Worm (Caenorhabditis elegans) whole organism, mixed stage, embryonic: ENCODE results near the gene F19C6.3.

ENCODE experiments used
- M03D4.4 ChIP-seq: sonication (generic microtip); optimal IDR thresholded peaks from 2 replicates; lab custom pipeline; 2017; ENCODE audit warnings: mild to moderate bottlenecking, missing genetic modification characterization, missing compliant biosample characterization
- bed-3 ChIP-seq: fragments of 200-800 bp; sonication (Bioruptor generic); optimal IDR thresholded peaks from 3 replicates; lab custom pipeline; 2018; ENCODE audit warnings: mild to moderate bottlenecking, missing genetic modification characterization, moderate library complexity, missing compliant biosample characterization
- blmp-1 ChIP-seq: fragments of 150-350 bp; optimal IDR thresholded peaks from 2 replicates; lab custom pipeline; 2014; ENCODE audit warnings: missing biosample characterization, missing genetic modification characterization
- ceh-39 ChIP-seq: fragments of 150-350 bp; optimal IDR thresholded peaks from 2 replicates; lab custom pipeline; 2014; ENCODE audit warnings: missing biosample characterization, missing genetic modification characterization
- ceh-43 ChIP-seq: fragments of 200-800 bp; sonication (Bioruptor generic); optimal IDR thresholded peaks from 2 replicates; lab custom pipeline; 2018; ENCODE audit warnings: mild to moderate bottlenecking, missing genetic modification characterization, moderate library complexity, missing compliant biosample characterization
- ceh-83 ChIP-seq: fragments of 200-800 bp; sonication (Bioruptor generic); optimal IDR thresholded peaks from 2 replicates; lab custom pipeline; 2018; ENCODE audit warnings: mild to moderate bottlenecking, missing genetic modification characterization, missing compliant biosample characterization
- ces-1 ChIP-seq: fragments of 150-350 bp; optimal IDR thresholded peaks from 2 replicates; lab custom pipeline; 2014; ENCODE audit warnings: missing biosample characterization, missing genetic modification reagents, missing genetic modification characterization
- drap-1 ChIP-seq: fragments of 200-800 bp; sonication (Bioruptor generic); optimal IDR thresholded peaks from 3 replicates; lab custom pipeline; 2018; ENCODE audit warnings: mild to moderate bottlenecking, missing genetic modification characterization, missing compliant biosample characterization
- elt-1 ChIP-seq: sonication (generic microtip); optimal IDR thresholded peaks from 2 replicates; lab custom pipeline; 2017; ENCODE audit warnings: missing genetic modification characterization, mild to moderate bottlenecking, missing compliant biosample characterization, antibody characterized with exemption, moderate library complexity, borderline replicate concordance; ENCODE audit not compliant: insufficient read depth
- elt-3 ChIP-seq: fragments of 150-350 bp; optimal IDR thresholded peaks from 2 replicates; lab custom pipeline; 2014; ENCODE audit warnings: missing biosample characterization, missing genetic modification characterization
- flh-1 ChIP-seq: fragments of 200-800 bp; sonication (Bioruptor generic); optimal IDR thresholded peaks from 2 replicates; lab custom pipeline; 2018; ENCODE audit warnings: mild to moderate bottlenecking, missing genetic modification characterization, moderate library complexity, missing compliant biosample characterization
- ham-2 ChIP-seq: fragments of 200-800 bp; sonication (Bioruptor generic); optimal IDR thresholded peaks from 2 replicates; lab custom pipeline; 2018; ENCODE audit warnings: mild to moderate bottlenecking, missing genetic modification characterization, missing compliant biosample characterization
- hlh-1 ChIP-seq: fragments of 150-350 bp; optimal IDR thresholded peaks from 2 replicates; lab custom pipeline; 2014; ENCODE audit warnings: missing biosample characterization, missing genetic modification reagents, missing genetic modification characterization
- lin-13 ChIP-seq: fragments of 150-350 bp; optimal IDR thresholded peaks from 2 replicates; lab custom pipeline; 2014; ENCODE audit warnings: missing biosample characterization, missing genetic modification characterization
- lin-32 ChIP-seq: fragments of 200-800 bp; sonication (Bioruptor generic); optimal IDR thresholded peaks from 2 replicates; lab custom pipeline; 2018; ENCODE audit warnings: mild to moderate bottlenecking, missing genetic modification characterization, missing compliant biosample characterization
- lsy-2 ChIP-seq: fragments of 150-350 bp; optimal IDR thresholded peaks from 2 replicates; lab custom pipeline; 2014; ENCODE audit warnings: missing biosample characterization, missing genetic modification characterization
- mab-5 ChIP-seq: fragments of 150-350 bp; optimal IDR thresholded peaks from 2 replicates; lab custom pipeline; 2014; ENCODE audit warnings: missing biosample characterization, missing genetic modification characterization
- mep-1 ChIP-seq: fragments of 150-350 bp; optimal IDR thresholded peaks from 2 replicates; lab custom pipeline; 2017; ENCODE audit warnings: missing biosample characterization, missing genetic modification reagents, missing genetic modification characterization, inconsistent platforms
- mls-2 ChIP-seq: sonication (generic microtip); optimal IDR thresholded peaks from 2 replicates; lab custom pipeline; 2016; ENCODE audit warnings: mild to moderate bottlenecking, missing genetic modification characterization, moderate library complexity, missing compliant biosample characterization
- nhr-12 ChIP-seq: fragments of 150-350 bp; optimal IDR thresholded peaks from 2 replicates; lab custom pipeline; 2014; ENCODE audit warnings: missing biosample characterization, missing genetic modification characterization
- nhr-2 ChIP-seq: fragments of 150-350 bp; optimal IDR thresholded peaks from 2 replicates; lab custom pipeline; 2014; ENCODE audit warnings: missing biosample characterization, missing genetic modification characterization
- nhr-237 ChIP-seq: fragments of 150-350 bp; optimal IDR thresholded peaks from 2 replicates; lab custom pipeline; 2014; ENCODE audit warnings: missing biosample characterization, missing genetic modification characterization
- nhr-28 ChIP-seq: fragments of 150-350 bp; optimal IDR thresholded peaks from 2 replicates; lab custom pipeline; 2014; ENCODE audit warnings: missing biosample characterization, missing genetic modification characterization
- nhr-76 ChIP-seq: sonication (generic microtip); optimal IDR thresholded peaks from 2 replicates; lab custom pipeline; 2017; ENCODE audit warnings: missing biosample characterization, missing genetic modification characterization
- sem-2 ChIP-seq: fragments of 200-800 bp; sonication (Bioruptor generic); optimal IDR thresholded peaks from 2 replicates; lab custom pipeline; 2018; ENCODE audit warnings: mild to moderate bottlenecking, missing genetic modification characterization, missing compliant biosample characterization
- snpc-4 ChIP-seq: fragments of 150-350 bp; optimal IDR thresholded peaks from 2 replicates; lab custom pipeline; 2014; ENCODE audit warnings: missing biosample characterization, missing genetic modification characterization
- tbx-8 ChIP-seq: fragments of 200-800 bp; sonication (Bioruptor generic); optimal IDR thresholded peaks from 2 replicates; lab custom pipeline; 2018; ENCODE audit warnings: mild to moderate bottlenecking, missing genetic modification characterization, moderate library complexity, missing compliant biosample characterization
- unc-120 ChIP-seq: sonication (generic microtip); optimal IDR thresholded peaks from 2 replicates; lab custom pipeline; 2017; ENCODE audit warnings: missing genetic modification characterization, missing compliant biosample characterization; ENCODE audit not compliant: poor library complexity, severe bottlenecking
- unc-39 ChIP-seq: fragments of 150-350 bp; optimal IDR thresholded peaks from 2 replicates; lab custom pipeline; 2014; ENCODE audit warnings: missing biosample characterization, missing genetic modification characterization
- unc-62 ChIP-seq: fragments of 150-350 bp; optimal IDR thresholded peaks from 2 replicates; lab custom pipeline; 2014; ENCODE audit warnings: missing biosample characterization, missing genetic modification reagents, missing genetic modification characterization
- zip-8 ChIP-seq: fragments of 150-350 bp; optimal IDR thresholded peaks from 2 replicates; lab custom pipeline; 2014; ENCODE audit warnings: missing biosample characterization, missing genetic modification characterization
- ztf-11 ChIP-seq: fragments of 150-350 bp; optimal IDR thresholded peaks from 2 replicates; lab custom pipeline; 2014; ENCODE audit warnings: missing biosample characterization, missing genetic modification characterization

F19C6.3 gene

DNA sequence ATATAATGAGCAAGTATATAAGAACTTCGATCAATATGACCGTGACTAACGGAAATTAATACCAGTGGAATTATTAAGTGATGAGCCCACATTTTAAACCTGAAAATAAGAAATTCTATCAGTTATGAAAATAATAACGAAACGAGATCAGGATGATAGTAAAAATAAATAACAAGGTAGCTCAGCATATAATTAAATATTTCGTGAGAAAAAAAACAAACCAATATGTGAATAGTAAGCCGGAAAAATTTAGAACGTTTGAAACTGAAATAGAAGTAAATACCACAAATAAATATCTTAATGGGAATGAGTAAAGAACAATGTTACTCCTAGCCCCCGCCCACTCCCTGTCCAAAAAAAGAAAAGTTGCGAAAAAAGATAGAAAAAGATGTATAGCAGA, at the start of gene F19C6.3:
F19C6.3 (minus strand) TSS at position 101 of the 400 bp plus-strand sequence.
- TF ChIP-seq ham-2: no peak
- TF ChIP-seq ztf-11 (tag; lab: Kevin White, UChicago): no peak
- TF ChIP-seq ces-1 (GFP tag; lab: Kevin White, UChicago): no peak
- TF ChIP-seq unc-39 (tag; lab: Kevin White, UChicago): no peak
- no peak for TF ChIP-seq mls-2 (tag; lab: Kevin White, UChicago)
- no peak for TF ChIP-seq lin-13 (tag; lab: Kevin White, UChicago)
- TF ChIP-seq lsy-2: no peak
- no peak for TF ChIP-seq unc-120 (tag; lab: Kevin White, UChicago)
- no peak for TF ChIP-seq drap-1 (GFP tag; lab: Kevin White, UChicago)
- no peak for TF ChIP-seq tbx-8
- no peak for TF ChIP-seq zip-8 (tag; lab: Kevin White, UChicago)
- TF ChIP-seq sem-2 (GFP tag; lab: Kevin White, UChicago): no peak
- no peak for TF ChIP-seq nhr-2 (tag; lab: Kevin White, UChicago)
- no peak for TF ChIP-seq unc-62 (GFP tag; lab: Kevin White, UChicago)
- no peak for TF ChIP-seq bed-3 (GFP tag; lab: Kevin White, UChicago)
- no peak for TF ChIP-seq ceh-43 (GFP tag; lab: Kevin White, UChicago)
- no peak for TF ChIP-seq nhr-237 (tag; lab: Kevin White, UChicago)
- no peak for TF ChIP-seq mep-1

DNA sequence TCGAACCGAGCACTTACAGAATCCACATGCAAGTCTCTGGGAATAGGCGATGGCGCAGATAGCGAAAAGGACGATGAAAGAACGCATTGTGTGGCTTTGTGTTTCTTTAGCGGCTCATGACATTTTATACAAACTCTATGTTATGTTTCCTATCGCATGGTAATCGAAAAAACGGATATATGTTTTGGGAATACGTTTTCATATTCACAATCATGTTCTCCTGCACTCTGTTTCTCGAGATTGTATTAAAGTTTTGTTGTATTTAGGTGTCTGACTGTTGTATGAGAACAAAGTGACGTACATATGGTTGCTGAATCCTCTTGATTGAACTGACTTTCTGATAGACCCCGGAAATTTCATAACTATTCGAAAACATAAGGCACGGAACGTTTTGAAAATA, 49.8 kb upstream of the F19C6.3 start, which contains the start of gene ZC373.2:
ZC373.2 (minus strand) TSS at position 101 of the 400 bp plus-strand sequence.
- TF ChIP-seq snpc-4 (tag; lab: Kevin White, UChicago) (no peak), hlh-1 (tag; lab: Kevin White, UChicago) (no peak), blmp-1 (no peak), sem-2 (GFP tag; lab: Kevin White, UChicago) (no peak), unc-120 (tag; lab: Kevin White, UChicago) (no peak), elt-1 (tag; lab: Kevin White, UChicago) (no peak)

DNA sequence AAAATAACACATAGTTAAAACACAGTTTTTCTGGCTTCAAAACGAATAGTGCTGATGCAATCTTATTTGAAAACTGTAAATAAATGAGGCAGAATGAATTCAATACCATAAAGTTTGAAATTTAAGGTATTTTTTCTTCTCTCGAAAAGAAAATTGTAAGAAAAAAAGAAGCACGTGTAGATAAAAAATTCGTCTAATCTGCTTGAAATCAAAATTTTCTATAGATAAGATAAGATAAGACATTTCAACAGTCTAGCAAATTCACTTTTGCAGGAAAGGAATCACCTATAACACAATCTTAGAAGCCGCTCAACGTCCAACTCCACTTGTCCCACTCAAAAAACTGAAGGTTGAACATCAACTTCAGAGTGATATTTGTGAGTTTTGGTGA, 45.8 kb upstream of the F19C6.3 start:
- no peak for TF ChIP-seq mls-2 (tag; lab: Kevin White, UChicago)
- TF ChIP-seq ceh-39: no peak
- TF ChIP-seq unc-120 (tag; lab: Kevin White, UChicago): no peak
- TF ChIP-seq ces-1 (GFP tag; lab: Kevin White, UChicago): no peak
- TF ChIP-seq ceh-83 (GFP tag; lab: Kevin White, UChicago): no peak
- no peak for TF ChIP-seq hlh-1 (tag; lab: Kevin White, UChicago)
- no peak for TF ChIP-seq lin-32 (GFP tag; lab: Kevin White, UChicago)
- no peak for TF ChIP-seq bed-3 (GFP tag; lab: Kevin White, UChicago)
- no peak for TF ChIP-seq M03D4.4 (tag; lab: Kevin White, UChicago)

DNA sequence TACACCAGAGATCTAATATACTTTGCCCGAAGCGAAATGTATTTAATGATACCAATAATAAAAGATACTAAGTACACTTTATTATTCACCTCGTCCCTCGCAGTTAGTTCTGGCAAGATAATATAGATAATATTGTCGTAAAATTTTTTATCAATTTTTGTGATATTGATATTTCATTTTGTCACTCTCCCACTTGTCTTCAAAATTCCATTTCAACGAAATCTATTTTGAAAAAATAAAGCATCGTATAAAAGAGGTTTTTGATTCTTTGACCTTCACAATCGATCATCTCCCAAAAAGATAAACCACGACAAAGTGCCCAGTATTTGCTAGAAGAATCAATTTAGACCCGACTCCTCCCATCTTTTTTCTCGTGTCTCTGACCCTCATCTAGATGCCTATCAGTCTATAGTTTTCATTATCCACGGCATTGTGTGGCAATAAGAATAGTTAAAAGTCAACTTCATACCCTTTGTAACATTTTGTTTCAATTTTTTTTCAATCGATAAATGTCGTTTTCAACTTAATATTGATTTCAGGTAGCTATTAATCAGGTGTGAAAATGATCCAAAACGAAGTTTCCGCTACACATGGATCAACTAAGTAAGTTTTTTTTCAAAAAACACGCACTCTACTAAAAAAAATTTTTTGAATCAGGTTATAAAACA, 45.3 kb upstream of the F19C6.3 start, which contains the start of gene cbs-1:
cbs-1 (plus strand) TSS at position 534 of the 668 bp plus-strand sequence.
- TF ChIP-seq ceh-83 (GFP tag; lab: Kevin White, UChicago): no peak
- no peak for TF ChIP-seq hlh-1 (tag; lab: Kevin White, UChicago)
- no peak for TF ChIP-seq sem-2 (GFP tag; lab: Kevin White, UChicago)
- no peak for TF ChIP-seq ces-1 (GFP tag; lab: Kevin White, UChicago)
- no peak for TF ChIP-seq ztf-11 (tag; lab: Kevin White, UChicago)
- TF ChIP-seq bed-3 (GFP tag; lab: Kevin White, UChicago): no peak
- TF ChIP-seq ceh-39: no peak
- TF ChIP-seq mls-2 (tag; lab: Kevin White, UChicago): no peak
- TF ChIP-seq drap-1 (GFP tag; lab: Kevin White, UChicago): no peak
- no peak for TF ChIP-seq ceh-43 (GFP tag; lab: Kevin White, UChicago)
- TF ChIP-seq unc-62 (GFP tag; lab: Kevin White, UChicago): no peak
- TF ChIP-seq snpc-4 (tag; lab: Kevin White, UChicago): no peak

DNA sequence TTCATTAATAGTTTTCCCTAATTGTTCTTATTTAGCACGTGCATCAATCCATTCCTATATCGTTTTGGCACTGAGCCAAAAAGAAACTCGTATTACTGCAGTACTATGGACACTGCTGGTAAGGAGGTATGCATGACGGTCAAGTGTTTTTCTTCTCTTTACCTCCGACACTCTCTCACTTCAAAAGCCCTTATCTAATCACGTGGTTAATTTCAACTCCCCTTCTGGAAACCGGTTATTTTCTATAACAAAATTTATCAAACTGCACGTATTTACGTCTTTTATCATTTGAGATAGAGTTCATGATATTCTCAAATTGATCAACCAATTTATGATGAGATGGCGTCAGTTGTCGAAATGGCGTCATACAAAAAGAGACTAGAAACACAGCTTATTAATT, 43.1 kb upstream of the F19C6.3 start:
- no peak for TF ChIP-seq tbx-8
- no peak for TF ChIP-seq mls-2 (tag; lab: Kevin White, UChicago)
- no peak for TF ChIP-seq lsy-2
- no peak for TF ChIP-seq elt-1 (tag; lab: Kevin White, UChicago)
- no peak for TF ChIP-seq nhr-76
- TF ChIP-seq nhr-28 (tag; lab: Kevin White, UChicago): no peak
- no peak for TF ChIP-seq unc-39 (tag; lab: Kevin White, UChicago)
- no peak for TF ChIP-seq nhr-12 (tag; lab: Kevin White, UChicago)
- no peak for TF ChIP-seq flh-1
- TF ChIP-seq ceh-39: no peak
- TF ChIP-seq M03D4.4 (tag; lab: Kevin White, UChicago): no peak
- TF ChIP-seq mab-5 (tag; lab: Kevin White, UChicago): no peak
- TF ChIP-seq unc-120 (tag; lab: Kevin White, UChicago): no peak
- TF ChIP-seq zip-8 (tag; lab: Kevin White, UChicago): no peak
- TF ChIP-seq elt-3: no peak
- no peak for TF ChIP-seq lin-13 (tag; lab: Kevin White, UChicago)
